Fruit fly (Drosophila melanogaster) whole organism: ENCODE measurements around the gene spn-E.

ENCODE experiments used
- CG8478 ChIP-seq: fragments of >200 bp; optimal IDR thresholded peaks from 2 replicates; lab custom pipeline; 2018; ENCODE audit warnings: inconsistent platforms
- Dll ChIP-seq: fragments of >200 bp; optimal IDR thresholded peaks from 2 replicates; lab custom pipeline; 2017
- EcR ChIP-seq, 2 experiments: fragments of >200 bp; optimal IDR thresholded peaks; 2 replicates each; lab custom pipeline; 2017; ENCODE audit warnings: missing biosample characterization in 2 of 2, missing genetic modification characterization in 2 of 2, missing genetic modification reagents in 2 of 2
- pan ChIP-seq: fragments of >200 bp; optimal IDR thresholded peaks from 2 replicates; lab custom pipeline; 2017
- psq ChIP-seq: fragments of >200 bp; optimal IDR thresholded peaks from 2 replicates; lab custom pipeline; 2017
- usp ChIP-seq: fragments of >200 bp; optimal IDR thresholded peaks from 2 replicates; lab custom pipeline; 2017; ENCODE audit warnings: missing biosample characterization, missing genetic modification characterization, mixed read lengths

The spn-E gene

DNA sequence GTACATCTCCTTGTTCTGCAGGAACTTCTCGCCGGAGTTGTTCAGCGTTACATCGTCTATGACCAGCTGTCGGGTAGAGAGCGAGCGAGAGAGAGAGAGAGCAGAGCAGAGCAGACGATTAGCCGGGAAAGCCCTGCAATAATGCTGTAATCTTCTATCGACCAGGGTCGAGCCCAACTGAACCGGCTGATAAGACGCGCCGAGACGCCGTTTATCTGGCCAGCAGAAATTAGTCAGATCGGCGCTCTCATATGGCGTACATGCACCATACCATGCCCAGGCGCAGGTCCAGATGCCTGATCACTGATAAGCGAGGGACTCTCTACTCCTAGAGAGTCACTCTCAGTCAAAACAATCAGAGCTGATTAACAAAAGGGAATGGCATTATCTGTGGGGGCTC, 14.7 kb downstream of the spn-E start:
- TF ChIP-seq psq (lab: Kevin White, UChicago) (no peak), EcR (GFP tag; optimal IDR thresholded peaks at IDR 0.05; lab: Kevin White, UChicago) (no peak), CG8478 (no peak), usp (GFP tag; lab: Kevin White, UChicago) (no peak), Dll (no peak), pan (lab: Kevin White, UChicago) (no peak)

DNA sequence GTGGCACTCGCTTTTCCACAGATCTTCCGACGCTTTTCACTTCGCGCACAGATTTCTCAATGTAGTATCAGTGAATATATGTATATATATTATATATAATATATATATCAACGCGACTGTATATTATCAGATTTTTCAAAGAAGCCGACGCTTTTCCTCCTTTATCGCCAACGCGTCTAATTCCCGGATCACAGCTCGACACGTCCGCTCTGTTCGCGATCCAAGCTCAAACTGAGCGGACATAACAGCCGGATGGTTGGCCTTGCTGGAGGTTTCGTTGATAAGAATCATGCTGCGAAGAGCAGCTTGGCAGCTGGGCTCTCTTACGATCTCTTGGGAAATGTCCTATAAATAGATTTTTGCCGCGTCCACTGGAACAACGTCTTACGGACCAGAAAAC, 16.1 kb downstream of the spn-E start, which contains the start of gene cv-d:
TSS of gene cv-d (minus strand) at position 235 of the 400 bp plus-strand sequence.
- no peak for TF ChIP-seq EcR (GFP tag; optimal IDR thresholded peaks at IDR 0.05; lab: Kevin White, UChicago)
- no peak for TF ChIP-seq psq (lab: Kevin White, UChicago)
- TF ChIP-seq pan (lab: Kevin White, UChicago) = no peak
- TF ChIP-seq CG8478 = no peak
- no peak for TF ChIP-seq Dll
- no peak for TF ChIP-seq usp (GFP tag; lab: Kevin White, UChicago)

DNA sequence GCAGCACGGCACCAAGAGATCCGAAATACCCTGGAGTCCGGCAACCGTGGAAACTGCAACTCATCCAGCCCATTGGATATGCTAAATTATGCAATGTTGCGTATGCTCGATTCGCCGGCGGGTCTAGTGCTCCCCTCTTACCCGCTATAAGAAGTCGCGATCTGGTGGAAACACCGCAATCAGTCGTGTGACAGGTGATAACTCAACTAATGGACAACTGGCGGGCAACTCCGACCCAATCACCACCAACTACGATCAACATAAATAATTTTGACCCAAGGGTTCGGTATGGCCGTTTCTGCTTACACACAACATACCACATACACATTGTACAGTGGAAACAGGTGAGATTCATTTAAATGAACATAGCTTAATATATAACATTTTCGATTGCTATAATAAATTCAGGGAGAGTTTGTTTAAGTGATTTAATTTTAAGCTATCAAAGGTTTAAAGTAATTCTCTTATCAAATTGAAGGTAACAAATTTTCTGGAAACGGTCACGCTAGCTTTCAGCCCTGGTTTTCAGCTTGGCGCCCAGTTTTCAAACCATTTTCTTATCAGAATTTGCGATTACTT, 20.1 kb downstream of the spn-E start, which contains the start of gene Hmt-1:
TSS of gene Hmt-1 (minus strand) at position 282 of the 579 bp plus-strand sequence.
- no peak for TF ChIP-seq CG8478
- no peak for TF ChIP-seq usp (GFP tag; lab: Kevin White, UChicago)
- TF ChIP-seq psq (lab: Kevin White, UChicago) = no peak
- TF ChIP-seq pan (lab: Kevin White, UChicago) = no peak
- TF ChIP-seq Dll = no peak
- TF ChIP-seq EcR (GFP tag; optimal IDR thresholded peaks at IDR 0.05; lab: Kevin White, UChicago) = no peak

DNA sequence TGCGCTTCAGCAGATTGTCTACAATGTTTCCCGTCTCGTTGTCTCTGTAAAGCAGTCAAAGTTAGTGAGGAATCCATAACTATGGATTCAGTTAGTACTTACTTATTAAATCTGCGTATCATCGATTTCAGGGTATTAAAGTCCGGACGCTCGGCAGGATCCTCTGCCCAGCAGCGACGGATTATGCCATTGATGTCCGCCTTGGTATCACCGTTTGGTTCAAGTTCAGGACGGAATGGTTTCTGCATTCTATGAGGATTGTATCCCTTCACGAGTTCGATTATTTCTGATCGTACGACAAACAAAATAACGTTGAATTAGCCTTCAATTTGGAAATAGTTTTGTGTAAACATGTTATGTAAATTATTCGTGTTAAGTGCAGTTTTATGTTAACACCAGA, 22.7 kb downstream of the spn-E start, which contains the start of gene CG9632:
TSS of gene CG9632 (plus strand) at position 301 of the 400 bp plus-strand sequence.
- TF ChIP-seq CG8478 (no peak), EcR (GFP tag; optimal IDR thresholded peaks at IDR 0.05; lab: Kevin White, UChicago) (no peak), usp (GFP tag; lab: Kevin White, UChicago) (no peak), psq (lab: Kevin White, UChicago) (no peak), pan (lab: Kevin White, UChicago) (no peak), Dll (no peak)

DNA sequence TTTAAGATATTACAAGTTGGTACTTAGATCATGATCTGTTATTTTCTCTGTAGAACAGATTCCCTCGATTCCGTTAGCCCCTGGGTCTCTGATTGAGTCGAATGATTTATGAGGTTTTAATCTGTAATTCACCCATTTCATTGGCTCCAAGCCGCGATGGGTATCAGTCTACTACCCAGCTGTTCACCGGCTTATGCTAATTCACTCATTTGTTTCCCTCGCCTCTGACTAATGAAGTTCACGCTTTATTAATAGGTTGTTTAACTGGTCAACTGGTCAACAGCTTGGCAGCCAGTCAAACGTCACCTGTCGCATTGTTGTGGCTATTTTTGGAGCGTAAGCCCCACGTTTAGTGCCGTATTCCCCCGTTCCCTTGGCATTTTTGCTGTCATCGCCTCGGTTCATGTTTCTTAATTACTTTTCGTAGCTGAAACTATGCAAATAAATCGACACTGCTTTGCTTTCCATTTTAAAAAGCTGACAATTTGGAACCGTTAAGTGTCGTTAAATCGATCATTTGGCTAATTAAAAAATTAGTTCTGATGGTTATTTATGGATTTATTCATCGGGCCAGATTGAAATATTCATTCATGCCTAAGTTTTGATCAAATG, 35.7 kb downstream of the spn-E start:
- TF ChIP-seq CG8478 = no peak
- no peak for TF ChIP-seq EcR (GFP tag; optimal IDR thresholded peaks at IDR 0.05; lab: Kevin White, UChicago)
- no peak for TF ChIP-seq pan (lab: Kevin White, UChicago)
- TF ChIP-seq psq (lab: Kevin White, UChicago) = no peak
- no peak for TF ChIP-seq Dll
- no peak for TF ChIP-seq usp (GFP tag; lab: Kevin White, UChicago)

DNA sequence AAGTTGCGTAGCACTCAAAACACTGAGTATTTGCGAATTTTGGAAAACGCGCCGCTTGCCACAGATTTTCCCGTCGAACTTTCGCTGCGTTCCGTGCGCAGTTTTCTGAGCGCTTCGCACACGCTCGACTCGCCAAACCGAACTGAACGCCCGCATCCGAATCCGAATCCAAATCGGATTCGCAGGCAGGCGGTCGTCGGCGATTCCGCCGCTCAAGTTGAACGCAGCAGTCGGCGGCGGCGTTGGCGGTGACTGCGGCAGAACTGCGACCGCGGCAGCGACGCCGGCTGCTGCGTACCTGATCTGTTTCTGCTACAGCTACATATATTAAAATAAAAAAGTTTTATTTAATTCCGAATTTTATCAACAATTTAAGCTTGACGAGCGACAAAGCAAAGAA, 38.4 kb downstream of the spn-E start, which contains the start of gene CG31183:
TSS of gene CG31183 (minus strand) at position 329 of the 400 bp plus-strand sequence.
- TF ChIP-seq psq (lab: Kevin White, UChicago) (no peak), EcR (GFP tag; optimal IDR thresholded peaks at IDR 0.05; lab: Kevin White, UChicago) (no peak)

DNA sequence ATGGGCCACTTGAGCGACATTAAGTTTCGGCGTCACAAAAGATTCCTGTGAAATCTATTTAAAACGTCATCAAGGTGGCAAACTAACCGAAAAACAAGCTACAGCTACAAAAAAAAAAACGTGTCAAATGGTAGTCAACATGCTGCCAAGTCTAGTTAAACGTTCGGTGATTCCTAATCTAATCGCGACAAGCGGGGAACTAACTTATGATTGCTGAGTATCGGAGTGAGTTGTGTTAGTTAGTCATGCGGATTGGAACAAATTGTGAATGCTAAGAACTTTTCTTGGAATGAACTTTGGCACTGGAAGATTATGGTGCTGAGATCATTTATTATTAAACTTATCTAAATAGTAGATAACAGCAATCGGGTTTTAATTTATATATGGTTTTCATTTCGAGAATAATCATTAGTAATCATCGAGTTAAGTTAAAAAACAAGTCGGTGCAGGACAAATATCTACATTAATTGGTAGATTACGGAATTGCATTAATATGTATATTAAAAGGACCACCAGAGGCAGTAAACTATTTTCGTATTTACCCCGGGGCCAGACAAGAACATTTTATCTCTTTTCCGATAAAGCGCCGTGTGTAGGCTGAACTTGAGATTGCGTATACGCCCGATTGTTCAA, 54.1 kb downstream of the spn-E start:
- TF ChIP-seq usp (GFP tag; lab: Kevin White, UChicago) = no peak
- TF ChIP-seq EcR (GFP tag; optimal IDR thresholded peaks at IDR 0.05; lab: Kevin White, UChicago) = no peak
- TF ChIP-seq psq (lab: Kevin White, UChicago) = no peak
- TF ChIP-seq CG8478 = no peak
- TF ChIP-seq Dll = no peak
- TF ChIP-seq pan (lab: Kevin White, UChicago) = no peak
